Worm (Caenorhabditis elegans) whole organism, young adult: Measurements from ENCODE around the gene lin-9.

Source experiments
- B0035.1 ChIP-seq: sonication (generic microtip); optimal IDR thresholded peaks from 2 replicates; lab custom pipeline; 2016; ENCODE audit warnings: missing genetic modification characterization, mild to moderate bottlenecking, missing compliant biosample characterization, missing genotype, missing genetic modification reagents
- B0261.1 ChIP-seq: sonication (generic microtip); optimal IDR thresholded peaks from 2 replicates; lab custom pipeline; 2016; ENCODE audit warnings: mild to moderate bottlenecking, missing genetic modification characterization, moderate library complexity, missing compliant biosample characterization
- C17E4.6 ChIP-seq: fragments of 200-800 bp; sonication (Bioruptor generic); IDR thresholded peaks from 2 replicates; pipeline ENCODE4 v1.3.6; 2022; ENCODE audit warnings: missing genetic modification reagents, missing genetic modification characterization, missing compliant biosample characterization
- F10E7.11 ChIP-seq: sonication (generic microtip); optimal IDR thresholded peaks from 2 replicates; lab custom pipeline; 2017; ENCODE audit warnings: mild to moderate bottlenecking, missing genetic modification characterization, moderate library complexity, missing compliant biosample characterization
- F23B12.7 ChIP-seq: sonication (generic microtip); optimal IDR thresholded peaks from 2 replicates; lab custom pipeline; 2017; ENCODE audit warnings: missing genetic modification characterization, mild to moderate bottlenecking, missing compliant biosample characterization, antibody characterized with exemption, moderate library complexity; ENCODE audit not compliant: insufficient read depth
- F33H1.4 ChIP-seq: fragments of 200-800 bp; sonication (Bioruptor generic); IDR thresholded peaks from 2 replicates; pipeline ENCODE4 v1.3.6; 2022; ENCODE audit warnings: missing genetic modification reagents, missing genetic modification characterization, missing compliant biosample characterization
- F49E8.2 ChIP-seq: sonication (generic microtip); optimal IDR thresholded peaks from 3 replicates; lab custom pipeline; 2017; ENCODE audit warnings: missing genetic modification characterization, mild to moderate bottlenecking, missing compliant biosample characterization, antibody characterized with exemption, moderate library complexity; ENCODE audit not compliant: insufficient read depth
- F57A8.1 ChIP-seq: fragments of 200-800 bp; sonication (Bioruptor generic); optimal IDR thresholded peaks from 2 replicates; lab custom pipeline; 2018; ENCODE audit warnings: mild to moderate bottlenecking, missing genetic modification characterization, moderate library complexity, missing compliant biosample characterization
- K11D2.4 ChIP-seq: fragments of 200-800 bp; sonication (Bioruptor generic); IDR thresholded peaks from 2 replicates; pipeline ENCODE4 v1.3.6; 2022; ENCODE audit warnings: missing genetic modification reagents, missing genetic modification characterization, missing compliant biosample characterization
- T07F8.4 ChIP-seq: sonication (generic microtip); optimal IDR thresholded peaks from 2 replicates; lab custom pipeline; 2016; ENCODE audit warnings: mild to moderate bottlenecking, missing genetic modification characterization, moderate library complexity, missing compliant biosample characterization
- Y53F4B.3 ChIP-seq: fragments of 200-800 bp; sonication (Bioruptor generic); IDR thresholded peaks from 2 replicates; pipeline ENCODE4 v1.3.6; 2022; ENCODE audit warnings: missing genetic modification reagents, missing genetic modification characterization, missing compliant biosample characterization
- Y79H2A.3 ChIP-seq: fragments of 200-800 bp; sonication (Bioruptor generic); conservative IDR thresholded peaks from 2 replicates; pipeline ENCODE4 v1.3.6; 2022; ENCODE audit warnings: missing genetic modification reagents, missing genetic modification characterization, missing compliant biosample characterization
- Y95B8A.8 ChIP-seq: fragments of 200-800 bp; sonication (Bioruptor generic); IDR thresholded peaks from 2 replicates; pipeline ENCODE4 v1.3.6; 2022; ENCODE audit warnings: missing genetic modification reagents, missing genetic modification characterization, missing compliant biosample characterization
- aptf-3 ChIP-seq: fragments of 200-800 bp; sonication (Bioruptor generic); IDR thresholded peaks from 2 replicates; pipeline ENCODE4 v1.3.6; 2022; ENCODE audit warnings: missing genetic modification characterization, missing compliant biosample characterization
- attf-3 ChIP-seq: fragments of 200-800 bp; sonication (Bioruptor generic); conservative IDR thresholded peaks from 2 replicates; pipeline ENCODE4 v1.3.6; 2022; ENCODE audit warnings: missing genetic modification reagents, missing genetic modification characterization, missing compliant biosample characterization
- attf-6 ChIP-seq: fragments of 200-800 bp; sonication (Bioruptor generic); IDR thresholded peaks from 2 replicates; pipeline ENCODE4 v1.3.6; 2022; ENCODE audit warnings: missing genetic modification reagents, missing genetic modification characterization, missing compliant biosample characterization
- ccch-3 ChIP-seq: fragments of 200-800 bp; sonication (Bioruptor generic); optimal IDR thresholded peaks from 2 replicates; lab custom pipeline; 2018; ENCODE audit warnings: mild to moderate bottlenecking, missing genetic modification characterization, missing compliant biosample characterization
- ceh-100 ChIP-seq: fragments of 200-800 bp; sonication (Bioruptor generic); IDR thresholded peaks from 2 replicates; pipeline ENCODE4 v1.3.6; 2022; ENCODE audit warnings: missing genetic modification reagents, missing genetic modification characterization, missing compliant biosample characterization
- ceh-79 ChIP-seq: sonication (generic microtip); optimal IDR thresholded peaks from 2 replicates; lab custom pipeline; 2017; ENCODE audit warnings: mild to moderate bottlenecking, missing genetic modification characterization, missing compliant biosample characterization
- dpl-1 ChIP-seq: fragments of 150-350 bp; optimal IDR thresholded peaks from 2 replicates; lab custom pipeline; 2014; ENCODE audit warnings: missing biosample characterization, missing genetic modification reagents, missing genetic modification characterization
- gei-17 ChIP-seq: fragments of 200-800 bp; sonication (Bioruptor generic); optimal IDR thresholded peaks from 2 replicates; lab custom pipeline; 2018; ENCODE audit warnings: mild to moderate bottlenecking, missing genetic modification characterization, missing compliant biosample characterization
- hlh-12 ChIP-seq: sonication (generic microtip); optimal IDR thresholded peaks from 2 replicates; lab custom pipeline; 2016; ENCODE audit warnings: missing genetic modification characterization, missing compliant biosample characterization
- hlh-26 ChIP-seq: fragments of 200-800 bp; sonication (Bioruptor generic); conservative IDR thresholded peaks from 2 replicates; pipeline ENCODE4 v1.3.6; 2022; ENCODE audit warnings: missing genetic modification reagents, missing genetic modification characterization, missing compliant biosample characterization
- hmg-1.2 ChIP-seq: fragments of 200-800 bp; sonication (Bioruptor generic); IDR thresholded peaks from 2 replicates; pipeline ENCODE4 v1.3.6; 2022; ENCODE audit warnings: missing genetic modification reagents, missing genetic modification characterization, missing compliant biosample characterization
- lag-1 ChIP-seq: fragments of 200-800 bp; sonication (Bioruptor generic); IDR thresholded peaks from 2 replicates; pipeline ENCODE4 v1.3.6; 2022; ENCODE audit warnings: missing genetic modification reagents, missing genetic modification characterization, missing compliant biosample characterization
- lin-35 ChIP-seq, 3 experiments: fragments of 150-350 bp in 2 of 3; sonication (generic microtip) in 1 of 3; optimal IDR thresholded peaks; 2 replicates each; lab custom pipeline; 2014 to 2018; ENCODE audit warnings: missing biosample characterization in 3 of 3, missing genetic modification characterization in 3 of 3, missing genetic modification reagents in 3 of 3
- lin-54 ChIP-seq: fragments of 200-800 bp; sonication (Bioruptor generic); optimal IDR thresholded peaks from 2 replicates; lab custom pipeline; 2018; ENCODE audit warnings: mild to moderate bottlenecking, missing genetic modification characterization, missing compliant biosample characterization
- lir-1 ChIP-seq: fragments of 200-800 bp; sonication (Bioruptor generic); conservative IDR thresholded peaks from 2 replicates; pipeline ENCODE4 v1.3.6; 2022; ENCODE audit warnings: missing genetic modification reagents, missing genetic modification characterization, missing compliant biosample characterization
- lsy-27 ChIP-seq: sonication (generic microtip); optimal IDR thresholded peaks from 2 replicates; lab custom pipeline; 2017; ENCODE audit warnings: missing genetic modification characterization, mild to moderate bottlenecking, missing compliant biosample characterization, antibody characterized with exemption, missing genotype, borderline replicate concordance; ENCODE audit not compliant: insufficient read depth
- mcd-1 ChIP-seq: fragments of 200-800 bp; sonication (Bioruptor generic); IDR thresholded peaks from 2 replicates; pipeline ENCODE4 v1.3.6; 2022; ENCODE audit warnings: missing genetic modification reagents, missing genetic modification characterization, missing compliant biosample characterization
- mxl-1 ChIP-seq: sonication (generic microtip); optimal IDR thresholded peaks from 2 replicates; lab custom pipeline; 2016; ENCODE audit warnings: missing genetic modification characterization, missing compliant biosample characterization
- nhr-179 ChIP-seq: sonication (generic microtip); optimal IDR thresholded peaks from 2 replicates; lab custom pipeline; 2016; ENCODE audit warnings: mild to moderate bottlenecking, missing genetic modification characterization, missing compliant biosample characterization
- nhr-80 ChIP-seq: sonication (generic microtip); optimal IDR thresholded peaks from 2 replicates; lab custom pipeline; 2016; ENCODE audit warnings: missing genetic modification characterization, missing compliant biosample characterization
- pha-4 ChIP-seq: fragments of 150-350 bp; sonication (generic microtip); optimal IDR thresholded peaks from 2 replicates; lab custom pipeline; 2014; ENCODE audit warnings: missing biosample characterization, missing genetic modification reagents, missing genetic modification characterization
- rcor-1 ChIP-seq: fragments of 200-800 bp; sonication (Bioruptor generic); IDR thresholded peaks from 2 replicates; pipeline ENCODE4 v1.3.6; 2022; ENCODE audit warnings: missing genetic modification reagents, missing genetic modification characterization, missing compliant biosample characterization
- rec-8 ChIP-seq, 2 experiments: sonication (generic microtip); optimal IDR thresholded peaks; 2 replicates each; lab custom pipeline; 2016; ENCODE audit warnings: mild to moderate bottlenecking in 2 of 2, missing genetic modification characterization in 2 of 2, missing genetic modification reagents in 2 of 2, missing genotype in 2 of 2, missing biosample characterization in 1 of 2, missing compliant biosample characterization in 1 of 2, moderate library complexity in 1 of 2
- rpc-1 ChIP-seq, 2 experiments: fragments of 150-350 bp in 1 of 2; sonication (generic microtip) in 1 of 2; optimal IDR thresholded peaks; 2 replicates each; lab custom pipeline; 2014 to 2018; ENCODE audit warnings: missing biosample characterization in 1 of 2, missing genetic modification characterization in 1 of 2, missing genetic modification reagents in 1 of 2, missing genotype in 1 of 2
- snpc-1.1 ChIP-seq: sonication (generic microtip); optimal IDR thresholded peaks from 2 replicates; lab custom pipeline; 2017; ENCODE audit warnings: missing genetic modification characterization, mild to moderate bottlenecking, missing compliant biosample characterization, antibody characterized with exemption, moderate library complexity, missing genotype, missing genetic modification reagents; ENCODE audit not compliant: insufficient read depth
- somi-1 ChIP-seq: fragments of 200-800 bp; sonication (Bioruptor generic); optimal IDR thresholded peaks from 2 replicates; lab custom pipeline; 2018; ENCODE audit warnings: mild to moderate bottlenecking, missing genetic modification characterization, missing compliant biosample characterization
- tbx-9 ChIP-seq: sonication (generic microtip); optimal IDR thresholded peaks from 2 replicates; lab custom pipeline; 2016; ENCODE audit warnings: borderline replicate concordance, missing genetic modification characterization, inconsistent platforms, missing compliant biosample characterization
- tlf-1 ChIP-seq: fragments of 200-800 bp; sonication (Bioruptor generic); optimal IDR thresholded peaks from 2 replicates; lab custom pipeline; 2018; ENCODE audit warnings: mild to moderate bottlenecking, missing genetic modification characterization, missing compliant biosample characterization
- unc-62 ChIP-seq: fragments of 150-350 bp; optimal IDR thresholded peaks from 2 replicates; lab custom pipeline; 2014; ENCODE audit warnings: missing biosample characterization, missing genetic modification reagents, missing genetic modification characterization
- xnd-1 ChIP-seq: sonication (generic microtip); optimal IDR thresholded peaks from 2 replicates; lab custom pipeline; 2016; ENCODE audit warnings: missing genotype, missing genetic modification reagents, missing genetic modification characterization, missing compliant biosample characterization
- ztf-18 ChIP-seq: sonication (generic microtip); optimal IDR thresholded peaks from 2 replicates; lab custom pipeline; 2016; ENCODE audit warnings: missing genotype, mild to moderate bottlenecking, missing genetic modification characterization, missing compliant biosample characterization
- ztf-22 ChIP-seq: fragments of 200-800 bp; sonication (Bioruptor generic); optimal IDR thresholded peaks from 2 replicates; lab custom pipeline; 2018; ENCODE audit warnings: mild to moderate bottlenecking, missing genetic modification characterization, moderate library complexity, missing compliant biosample characterization
- ztf-26 ChIP-seq: sonication (generic microtip); optimal IDR thresholded peaks from 2 replicates; lab custom pipeline; 2017; ENCODE audit warnings: missing genetic modification characterization, missing compliant biosample characterization
- ztf-6 ChIP-seq: fragments of 200-800 bp; sonication (Bioruptor generic); IDR thresholded peaks from 2 replicates; pipeline ENCODE4 v1.3.6; 2022; ENCODE audit warnings: missing genetic modification reagents, missing genetic modification characterization, missing compliant biosample characterization

lin-9 gene

DNA sequence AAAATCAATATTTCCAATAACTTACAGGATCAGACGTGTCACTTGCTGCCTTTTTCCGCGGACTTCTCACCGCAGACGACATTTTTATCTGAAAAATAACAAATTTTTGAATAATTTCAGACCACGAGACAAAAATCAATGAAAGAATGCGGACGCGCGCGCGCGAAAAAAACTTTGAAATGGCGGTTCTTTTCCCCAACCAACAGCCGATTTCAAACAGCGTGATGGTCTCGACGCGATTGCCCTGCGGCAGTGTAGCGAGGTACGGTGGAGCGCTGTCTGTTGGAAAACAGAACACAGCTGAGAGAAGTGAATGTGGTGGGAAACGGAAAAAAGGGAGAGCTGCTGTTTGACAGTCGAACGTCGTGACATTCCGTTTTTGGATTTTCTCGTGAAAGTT lies at the start of gene lin-9 (continued):
- TF ChIP-seq nhr-179 (no peak), hmg-1.2 (GFP tag; lab: Robert Waterston, UW) (peak; percentile 86), Y79H2A.3 (GFP tag; lab: Robert Waterston, UW) (peak; percentile 82), B0261.1 (tag; lab: Kevin White, UChicago) (peak; percentile 10), gei-17 (peak; percentile 86), dpl-1 (GFP tag; lab: Kevin White, UChicago) (peak; percentile 97), lin-35 (GFP tag; optimal IDR thresholded peaks at IDR 0.05; lab: Kevin White, UChicago) (peak; percentile 85 to 96 (median 86)), rec-8 (tag; optimal IDR thresholded peaks at IDR 0.05; lab: Kevin White, UChicago) (no peak), lsy-27 (tag; lab: Kevin White, UChicago) (no peak), F23B12.7 (tag; lab: Kevin White, UChicago) (peak; percentile 79), ztf-26 (tag; lab: Kevin White, UChicago) (peak; percentile 93), xnd-1 (tag; lab: Kevin White, UChicago) (peak; percentile 97), C17E4.6 (GFP tag; lab: Robert Waterston, UW) (peak; percentile 95), Y95B8A.8 (GFP tag; lab: Robert Waterston, UW) (peak; percentile 93), lag-1 (GFP tag; lab: Robert Waterston, UW) (no peak), ztf-18 (tag; lab: Kevin White, UChicago) (peak; percentile 87), nhr-80 (tag; lab: Kevin White, UChicago) (peak; percentile 76), ccch-3 (GFP tag; lab: Kevin White, UChicago) (no peak), Y53F4B.3 (GFP tag; lab: Robert Waterston, UW) (no peak), tlf-1 (GFP tag; lab: Kevin White, UChicago) (peak; percentile 98), attf-3 (GFP tag; lab: Robert Waterston, UW) (peak; percentile 85), F10E7.11 (peak; percentile 49), F49E8.2 (tag; lab: Kevin White, UChicago) (peak; percentile 59), ztf-6 (0 out of 2 replicates have a peak, but pooled peaks have one; percentile 40), lin-54 (GFP tag; lab: Kevin White, UChicago) (peak; percentile 99), unc-62 (no peak), mxl-1 (no peak), B0035.1 (tag; lab: Kevin White, UChicago) (peak; percentile 58), aptf-3 (no peak), snpc-1.1 (tag; lab: Kevin White, UChicago) (peak; percentile 52), tbx-9 (no peak), rpc-1 (optimal IDR thresholded peaks at IDR 0.05; lab: Kevin White, UChicago) (no peak), rpc-1 (tag; optimal IDR thresholded peaks at IDR 0.05; lab: Kevin White, UChicago) (no peak), hlh-12 (no peak), ceh-79 (tag; lab: Kevin White, UChicago) (peak; percentile 65), ceh-100 (GFP tag; lab: Robert Waterston, UW) (peak; percentile 79), K11D2.4 (GFP tag; lab: Robert Waterston, UW) (peak; percentile 93), pha-4 (tag; lab: Kevin White, UChicago) (no peak), F33H1.4 (GFP tag; lab: Robert Waterston, UW) (peak; percentile 100), mcd-1 (GFP tag; lab: Robert Waterston, UW) (peak; percentile 97), T07F8.4 (tag; lab: Kevin White, UChicago) (peak; percentile 19), attf-6 (GFP tag; lab: Robert Waterston, UW) (0 out of 2 replicates have a peak, but pooled peaks have one; percentile 45), rcor-1 (GFP tag; lab: Robert Waterston, UW) (peak; percentile 96), ztf-22 (peak; percentile 53), somi-1 (GFP tag; lab: Kevin White, UChicago) (peak; percentile 65), F57A8.1 (GFP tag; lab: Kevin White, UChicago) (no peak), hlh-26 (GFP tag; lab: Robert Waterston, UW) (no peak), lir-1 (GFP tag; lab: Robert Waterston, UW) (peak; percentile 78)
